Worm (Caenorhabditis elegans) whole organism, L4 larva: ENCODE measurements around the gene prp-38.

ENCODE experiments used
- nhr-25 ChIP-seq: sonication (generic microtip); optimal IDR thresholded peaks from 2 replicates; lab custom pipeline; 2017; ENCODE audit warnings: missing genetic modification characterization, mild to moderate bottlenecking, missing compliant biosample characterization, antibody characterized with exemption, moderate library complexity, borderline replicate concordance; ENCODE audit not compliant: insufficient read depth
- nhr-77 ChIP-seq: fragments of 150-350 bp; optimal IDR thresholded peaks from 2 replicates; lab custom pipeline; 2014; ENCODE audit warnings: missing biosample characterization, missing genetic modification characterization

ce11 chrV:10790921-10791320 is 14.9 kb downstream of the prp-38 start, which contains the start of gene D1054.9:
- TF ChIP-seq nhr-77 (tag; lab: Kevin White, UChicago) (no peak), nhr-25 (tag; lab: Kevin White, UChicago) (no peak)
